Worm (Caenorhabditis elegans) whole organism, L1 larva: ENCODE measurements around the gene F46C8.8.

Experiments
- C34B4.2 ChIP-seq: sonication (generic microtip); optimal IDR thresholded peaks from 2 replicates; lab custom pipeline; 2017; ENCODE audit warnings: mild to moderate bottlenecking, missing genetic modification characterization, missing compliant biosample characterization
- F16B12.6 ChIP-seq: fragments of 150-350 bp; optimal IDR thresholded peaks from 2 replicates; lab custom pipeline; 2014; ENCODE audit warnings: missing biosample characterization, missing genetic modification characterization
- blmp-1 ChIP-seq: fragments of 150-350 bp; optimal IDR thresholded peaks from 2 replicates; lab custom pipeline; 2014; ENCODE audit warnings: missing biosample characterization, missing genetic modification characterization
- ceh-63 ChIP-seq: fragments of 200-800 bp; sonication (Bioruptor generic); optimal IDR thresholded peaks from 2 replicates; lab custom pipeline; 2018; ENCODE audit warnings: mild to moderate bottlenecking, missing genetic modification characterization, missing compliant biosample characterization
- ceh-82 ChIP-seq, 3 experiments: fragments of 150-350 bp in 1 of 3; sonication (generic microtip) in 2 of 3; optimal IDR thresholded peaks; 2 replicates each; lab custom pipeline; 2014 to 2017; ENCODE audit warnings: missing biosample characterization in 3 of 3, missing genetic modification characterization in 3 of 3
- ceh-88 ChIP-seq: fragments of 200-800 bp; sonication (Bioruptor generic); IDR thresholded peaks from 2 replicates; pipeline ENCODE4 v1.3.6; 2022; ENCODE audit warnings: missing genetic modification characterization, missing compliant biosample characterization
- ces-1 ChIP-seq: fragments of 150-350 bp; optimal IDR thresholded peaks from 2 replicates; lab custom pipeline; 2014; ENCODE audit warnings: missing biosample characterization, missing genetic modification reagents, missing genetic modification characterization
- dpl-1 ChIP-seq, 3 experiments: fragments of 150-350 bp in 2 of 3; sonication (generic microtip) in 1 of 3; optimal IDR thresholded peaks; 2 replicates each; lab custom pipeline; 2014 to 2017; ENCODE audit warnings: missing biosample characterization in 3 of 3, missing genetic modification characterization in 3 of 3, missing genetic modification reagents in 3 of 3
- dsc-1 ChIP-seq: sonication (generic microtip); optimal IDR thresholded peaks from 2 replicates; lab custom pipeline; 2016; ENCODE audit warnings: mild to moderate bottlenecking, missing genetic modification characterization, missing compliant biosample characterization
- efl-1 ChIP-seq, 4 experiments: fragments of 150-350 bp; optimal IDR thresholded peaks in 3 of 4; peaks in 1 of 4; 1 replicate in 1 of 4; 2 replicates in 3 of 4; lab custom pipeline; 2014; ENCODE audit warnings: missing biosample characterization in 2 of 4, missing genetic modification characterization in 2 of 4, missing genetic modification reagents in 2 of 4
- egl-13 ChIP-seq: sonication (generic microtip); optimal IDR thresholded peaks from 2 replicates; lab custom pipeline; 2016; ENCODE audit warnings: missing genotype, missing genetic modification reagents, missing genetic modification characterization, missing compliant biosample characterization
- egl-27 ChIP-seq, 2 experiments: fragments of 150-350 bp in 1 of 2; sonication (generic microtip); optimal IDR thresholded peaks; 3 replicates each; lab custom pipeline; 2017 to 2018; ENCODE audit warnings: missing biosample characterization in 2 of 2, missing genetic modification characterization in 2 of 2, missing genetic modification reagents in 2 of 2
- fkh-10 ChIP-seq: sonication (generic microtip); optimal IDR thresholded peaks from 2 replicates; lab custom pipeline; 2017; ENCODE audit warnings: missing biosample characterization, missing genetic modification reagents, missing genetic modification characterization
- fkh-4 ChIP-seq: sonication (generic microtip); optimal IDR thresholded peaks from 2 replicates; lab custom pipeline; 2016; ENCODE audit warnings: missing compliant biosample characterization, missing genetic modification characterization, borderline replicate concordance
- fkh-8 ChIP-seq: sonication (generic microtip); optimal IDR thresholded peaks from 2 replicates; lab custom pipeline; 2016; ENCODE audit warnings: mild to moderate bottlenecking, missing genetic modification characterization, missing compliant biosample characterization
- hlh-17 ChIP-seq: fragments of 200-800 bp; sonication (Bioruptor generic); optimal IDR thresholded peaks from 2 replicates; lab custom pipeline; 2018; ENCODE audit warnings: missing genetic modification characterization, mild to moderate bottlenecking, missing compliant biosample characterization, moderate library complexity, borderline replicate concordance
- hlh-4 ChIP-seq: sonication (generic microtip); optimal IDR thresholded peaks from 2 replicates; lab custom pipeline; 2016; ENCODE audit warnings: mild to moderate bottlenecking, missing genetic modification characterization, missing compliant biosample characterization
- isw-1 ChIP-seq: fragments of 200-800 bp; sonication (Bioruptor generic); IDR thresholded peaks from 2 replicates; pipeline ENCODE4 v1.3.6; 2022; ENCODE audit warnings: missing genetic modification characterization, missing compliant biosample characterization
- lin-13 ChIP-seq: fragments of 150-350 bp; optimal IDR thresholded peaks from 2 replicates; lab custom pipeline; 2014; ENCODE audit warnings: missing biosample characterization, missing genetic modification reagents, missing genetic modification characterization
- lin-14 ChIP-seq: fragments of 200-800 bp; sonication (Bioruptor generic); optimal IDR thresholded peaks from 2 replicates; lab custom pipeline; 2018; ENCODE audit warnings: mild to moderate bottlenecking, missing genetic modification characterization, moderate library complexity, missing compliant biosample characterization
- lin-35 ChIP-seq, 2 experiments: fragments of 150-350 bp; optimal IDR thresholded peaks; 2 replicates each; lab custom pipeline; 2014; ENCODE audit warnings: missing biosample characterization in 2 of 2, missing genetic modification characterization in 2 of 2, missing genetic modification reagents in 2 of 2
- lin-39 ChIP-seq: fragments of 150-350 bp; optimal IDR thresholded peaks from 2 replicates; lab custom pipeline; 2014; ENCODE audit warnings: missing biosample characterization, missing genetic modification reagents, missing genetic modification characterization
- lir-3 ChIP-seq: sonication (generic microtip); optimal IDR thresholded peaks from 2 replicates; lab custom pipeline; 2016; ENCODE audit warnings: mild to moderate bottlenecking, missing genetic modification characterization, moderate library complexity, missing compliant biosample characterization; ENCODE audit not compliant: poor library complexity
- lsy-2 ChIP-seq, 2 experiments: fragments of 150-350 bp; optimal IDR thresholded peaks; 2 replicates each; lab custom pipeline; 2014; ENCODE audit warnings: missing biosample characterization in 2 of 2, missing genetic modification characterization in 2 of 2
- mdl-1 ChIP-seq, 2 experiments: fragments of 150-350 bp; optimal IDR thresholded peaks; 2 replicates each; lab custom pipeline; 2014 to 2017; ENCODE audit warnings: missing biosample characterization in 2 of 2, missing genetic modification characterization in 2 of 2, inconsistent platforms in 1 of 2
- mep-1 ChIP-seq: fragments of 150-350 bp; optimal IDR thresholded peaks from 2 replicates; lab custom pipeline; 2014; ENCODE audit warnings: missing biosample characterization, missing genetic modification characterization
- nhr-11 ChIP-seq: fragments of 150-350 bp; optimal IDR thresholded peaks from 2 replicates; lab custom pipeline; 2014; ENCODE audit warnings: missing biosample characterization, missing genetic modification characterization
- nhr-12 ChIP-seq: sonication (generic microtip); optimal IDR thresholded peaks from 2 replicates; lab custom pipeline; 2017; ENCODE audit warnings: missing biosample characterization, missing genetic modification characterization
- nhr-19 ChIP-seq: fragments of 200-800 bp; sonication (Bioruptor generic); conservative IDR thresholded peaks from 2 replicates; pipeline ENCODE4 v1.3.6; 2022; ENCODE audit warnings: missing genetic modification characterization, missing compliant biosample characterization
- nhr-20 ChIP-seq: sonication (generic microtip); optimal IDR thresholded peaks from 2 replicates; lab custom pipeline; 2016; ENCODE audit warnings: mild to moderate bottlenecking, missing genetic modification characterization, missing compliant biosample characterization
- nhr-237 ChIP-seq: fragments of 150-350 bp; optimal IDR thresholded peaks from 2 replicates; lab custom pipeline; 2014; ENCODE audit warnings: missing biosample characterization, missing genetic modification characterization
- nhr-28 ChIP-seq: fragments of 150-350 bp; optimal IDR thresholded peaks from 2 replicates; lab custom pipeline; 2014; ENCODE audit warnings: missing biosample characterization, missing genetic modification characterization
- nhr-47 ChIP-seq: sonication (generic microtip); optimal IDR thresholded peaks from 2 replicates; lab custom pipeline; 2016; ENCODE audit warnings: mild to moderate bottlenecking, missing genetic modification characterization, moderate library complexity, missing compliant biosample characterization
- nhr-71 ChIP-seq: sonication (generic microtip); optimal IDR thresholded peaks from 2 replicates; lab custom pipeline; 2016; ENCODE audit warnings: mild to moderate bottlenecking, missing genetic modification characterization, moderate library complexity, missing compliant biosample characterization
- nhr-76 ChIP-seq: sonication (generic microtip); optimal IDR thresholded peaks from 2 replicates; lab custom pipeline; 2017; ENCODE audit warnings: missing biosample characterization, missing genetic modification characterization
- nhr-77 ChIP-seq: fragments of 150-350 bp; optimal IDR thresholded peaks from 2 replicates; lab custom pipeline; 2014; ENCODE audit warnings: missing biosample characterization, missing genetic modification characterization
- nhr-85 ChIP-seq: sonication (generic microtip); peaks from one replicate; lab custom pipeline; 2016; ENCODE audit warnings: missing genetic modification characterization, inconsistent platforms, missing compliant biosample characterization
- pag-3 ChIP-seq: sonication (generic microtip); optimal IDR thresholded peaks from 2 replicates; lab custom pipeline; 2017; ENCODE audit warnings: missing genetic modification characterization, mild to moderate bottlenecking, missing compliant biosample characterization, antibody characterized with exemption, borderline replicate concordance; ENCODE audit not compliant: insufficient read depth
- pqm-1 ChIP-seq: sonication (generic microtip); optimal IDR thresholded peaks from 3 replicates; lab custom pipeline; 2017; ENCODE audit warnings: missing biosample characterization, missing genetic modification characterization
- rnt-1 ChIP-seq: sonication (generic microtip); optimal IDR thresholded peaks from 2 replicates; lab custom pipeline; 2016; ENCODE audit warnings: mild to moderate bottlenecking, missing genetic modification characterization, moderate library complexity, missing compliant biosample characterization
- skn-1 ChIP-seq: fragments of 150-350 bp; optimal IDR thresholded peaks from 2 replicates; lab custom pipeline; 2014; ENCODE audit warnings: missing biosample characterization, missing genetic modification characterization
- snu-23 ChIP-seq: sonication (generic microtip); optimal IDR thresholded peaks from 2 replicates; lab custom pipeline; 2016; ENCODE audit warnings: missing genetic modification characterization, missing compliant biosample characterization
- sox-4 ChIP-seq: sonication (generic microtip); optimal IDR thresholded peaks from 2 replicates; lab custom pipeline; 2016; ENCODE audit warnings: missing genetic modification characterization, missing compliant biosample characterization
- sup-37 ChIP-seq: fragments of 200-800 bp; sonication (Bioruptor generic); optimal IDR thresholded peaks from 2 replicates; lab custom pipeline; 2018; ENCODE audit warnings: mild to moderate bottlenecking, missing genetic modification characterization, missing compliant biosample characterization
- swsn-7 ChIP-seq: sonication (generic microtip); optimal IDR thresholded peaks from 2 replicates; lab custom pipeline; 2016; ENCODE audit warnings: missing genetic modification characterization, missing compliant biosample characterization
- tlp-1 ChIP-seq: fragments of 150-350 bp; optimal IDR thresholded peaks from 2 replicates; lab custom pipeline; 2014; ENCODE audit warnings: missing biosample characterization, missing genetic modification characterization
- unc-130 ChIP-seq: fragments of 150-350 bp; optimal IDR thresholded peaks from 2 replicates; lab custom pipeline; 2017; ENCODE audit warnings: missing biosample characterization, missing genetic modification characterization, inconsistent platforms
- unc-86 ChIP-seq: sonication (generic microtip); optimal IDR thresholded peaks from 2 replicates; lab custom pipeline; 2016; ENCODE audit warnings: missing genetic modification characterization, missing compliant biosample characterization
- xbp-1 ChIP-seq: sonication (generic microtip); optimal IDR thresholded peaks from 2 replicates; lab custom pipeline; 2016; ENCODE audit warnings: missing genetic modification characterization, missing compliant biosample characterization
- zag-1 ChIP-seq: fragments of 150-350 bp; optimal IDR thresholded peaks from 2 replicates; lab custom pipeline; 2014; ENCODE audit warnings: missing biosample characterization, missing genetic modification characterization
- ztf-4 ChIP-seq: fragments of 150-350 bp; optimal IDR thresholded peaks from 2 replicates; lab custom pipeline; 2014; ENCODE audit warnings: missing biosample characterization, missing genetic modification characterization

Gene F46C8.8

ce11 chrX:7525271-7525670 is 29.0 kb downstream of the F46C8.8 start, which contains the start of gene F46C8.3:
TSS of gene F46C8.3 (plus strand) at chrX:7525571.
- TF ChIP-seq nhr-20 (tag; lab: Kevin White, UChicago) (no peak), nhr-12 (tag; lab: Kevin White, UChicago) (no peak), efl-1 (optimal IDR thresholded peaks at IDR 0.05; lab: Kevin White, UChicago) (no peak), efl-1 (GFP tag; optimal IDR thresholded peaks at IDR 0.05 in 1 of 2; lab: Kevin White, UChicago) (peak in 1 of 2 experiments; percentile 56), nhr-76 (no peak)

ce11 chrX:7523799-7524198 is 30.4 kb downstream of the F46C8.8 start:
- TF ChIP-seq snu-23 (peak; percentile 37), mdl-1 (tag; optimal IDR thresholded peaks at IDR 0.05; lab: Kevin White, UChicago) (no peak), nhr-20 (tag; lab: Kevin White, UChicago) (peak; percentile 33), rnt-1 (tag; lab: Kevin White, UChicago) (peak; percentile 73), nhr-237 (tag; lab: Kevin White, UChicago) (no peak), hlh-17 (GFP tag; lab: Kevin White, UChicago) (no peak), ceh-63 (GFP tag; lab: Kevin White, UChicago) (no peak), lsy-2 (tag; optimal IDR thresholded peaks at IDR 0.05; lab: Kevin White, UChicago) (peak in 1 of 2 experiments; percentile 32), nhr-77 (tag; lab: Kevin White, UChicago) (no peak), fkh-10 (GFP tag; lab: Kevin White, UChicago) (no peak), sup-37 (GFP tag; lab: Kevin White, UChicago) (no peak), lin-14 (peak; percentile 82), ces-1 (no peak), swsn-7 (tag; lab: Kevin White, UChicago) (no peak), lin-13 (GFP tag; lab: Kevin White, UChicago) (no peak), mep-1 (no peak), lir-3 (tag; lab: Kevin White, UChicago) (no peak), zag-1 (tag; lab: Kevin White, UChicago) (no peak), lin-35 (GFP tag; optimal IDR thresholded peaks at IDR 0.05; lab: Kevin White, UChicago) (no peak), F16B12.6 (tag; lab: Kevin White, UChicago) (no peak), unc-86 (tag; lab: Kevin White, UChicago) (no peak), tlp-1 (no peak), lin-39 (tag; lab: Kevin White, UChicago) (no peak), egl-27 (tag; optimal IDR thresholded peaks at IDR 0.05; lab: Kevin White, UChicago) (no peak), xbp-1 (tag; lab: Kevin White, UChicago) (no peak), pqm-1 (tag; lab: Kevin White, UChicago) (no peak), fkh-4 (tag; lab: Kevin White, UChicago) (no peak), nhr-47 (tag; lab: Kevin White, UChicago) (no peak), sox-4 (tag; lab: Kevin White, UChicago) (no peak), ztf-4 (no peak), C34B4.2 (tag; lab: Kevin White, UChicago) (no peak), ceh-88 (GFP tag; lab: Robert Waterston, UW) (no peak), ceh-82 (tag; optimal IDR thresholded peaks at IDR 0.05; lab: Kevin White, UChicago) (no peak), dsc-1 (tag; lab: Kevin White, UChicago) (no peak), egl-13 (no peak), isw-1 (GFP tag; lab: Robert Waterston, UW) (no peak), nhr-85 (tag; lab: Kevin White, UChicago) (no peak), pag-3 (tag; lab: Kevin White, UChicago) (peak; percentile 36), hlh-4 (tag; lab: Kevin White, UChicago) (no peak), unc-130 (tag; lab: Kevin White, UChicago) (no peak), nhr-11 (tag; lab: Kevin White, UChicago) (no peak), skn-1 (tag; lab: Kevin White, UChicago) (no peak), nhr-19 (peak; percentile 36), dpl-1 (GFP tag; optimal IDR thresholded peaks at IDR 0.05; lab: Kevin White, UChicago) (no peak), nhr-71 (peak; percentile 82), fkh-8 (tag; lab: Kevin White, UChicago) (no peak), blmp-1 (tag; lab: Kevin White, UChicago) (no peak), nhr-28 (no peak)
